Worm (Caenorhabditis elegans): Measurements from ENCODE around the gene srw-118.
"Not testable (repeated sequence)": the region's sequence is repeated elsewhere in the genome, so short reads cannot be mapped to it uniquely, and the experiment has no call there.

srw-118 gene

DNA sequence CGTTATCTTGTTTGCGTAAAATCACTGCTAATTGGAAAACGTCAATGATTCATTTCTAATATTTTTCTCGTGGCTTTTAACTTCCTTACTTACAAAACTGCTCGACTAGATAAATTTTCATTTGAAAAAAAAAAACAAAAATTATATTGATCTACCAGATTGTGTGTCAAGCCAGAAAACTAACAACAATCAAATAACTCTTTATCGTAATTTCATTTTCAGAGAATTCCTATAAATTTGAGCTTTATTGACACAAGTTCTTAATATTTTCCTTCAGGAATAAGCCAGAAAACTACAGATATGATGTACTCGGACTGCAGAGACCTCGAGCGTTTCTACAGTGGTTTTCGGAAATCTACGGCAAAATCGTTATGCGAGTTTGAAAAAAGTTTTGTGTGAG is 3.6 kb downstream of the srw-118 start, which contains the start of gene srw-124:
TSS of gene srw-124 (plus strand) at position 301 of the 400 bp plus-strand sequence.
- no peak for TF ChIP-seq unc-62 (GFP tag; optimal IDR thresholded peaks at IDR 0.05)

DNA sequence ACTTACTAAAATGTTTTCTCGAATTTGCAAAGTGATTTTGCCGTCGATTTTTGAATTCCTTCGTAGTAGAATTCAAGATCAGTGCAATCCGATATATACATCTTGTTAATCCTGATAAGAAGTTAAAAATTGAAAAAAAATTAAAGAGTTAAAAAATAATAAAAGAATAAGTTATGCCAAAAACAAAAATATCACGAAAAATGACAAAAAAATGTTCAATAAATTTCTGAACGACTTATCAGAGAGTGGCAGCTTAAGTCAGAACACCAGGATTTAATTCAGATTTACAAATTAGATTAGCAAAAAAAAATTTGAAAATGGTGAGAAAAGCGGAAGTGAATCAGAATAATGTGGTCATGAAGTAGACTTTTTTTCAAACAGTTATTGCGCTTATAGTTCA is 4.6 kb downstream of the srw-118 start, which contains the start of gene srw-123:
TSS of gene srw-123 (minus strand) at position 101 of the 400 bp plus-strand sequence.
- not testable (repeated sequence) for TF ChIP-seq unc-62 (GFP tag; optimal IDR thresholded peaks at IDR 0.05)

DNA sequence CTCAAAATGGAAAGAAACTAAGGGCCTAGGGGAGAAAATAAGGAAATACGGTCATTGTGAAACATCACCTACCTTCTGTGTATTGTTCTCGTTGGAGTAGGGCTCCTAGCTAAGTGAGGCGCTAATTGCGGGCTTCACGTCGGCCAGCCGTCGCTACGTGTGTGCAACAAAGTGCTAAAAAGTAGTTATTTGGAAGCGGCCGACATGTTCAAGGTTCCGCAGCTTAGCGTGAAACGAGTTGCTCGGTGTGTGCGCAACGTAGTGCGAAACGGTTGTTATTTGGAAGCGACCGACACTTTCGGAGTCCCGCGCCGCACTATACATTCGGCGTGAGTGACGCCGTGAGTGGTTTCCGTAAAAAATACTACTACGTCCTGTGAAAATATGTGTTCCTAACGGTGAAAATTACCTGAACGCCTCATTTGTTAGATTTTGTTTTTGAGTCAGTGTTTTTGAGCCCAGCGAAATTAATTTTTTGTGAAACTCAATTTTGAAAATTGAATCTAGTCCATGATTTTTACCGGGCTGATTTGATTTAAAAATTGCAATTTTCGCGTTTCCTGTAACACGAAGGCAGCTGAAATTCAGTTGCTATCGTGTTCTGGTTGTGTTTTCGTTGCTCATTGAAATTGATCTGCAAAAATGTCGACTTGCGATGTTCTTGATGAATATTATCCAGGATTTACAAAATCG is 8.4 kb downstream of the srw-118 start, which contains the start of gene srw-129:
TSS of gene srw-129 (plus strand) at position 643 of the 693 bp plus-strand sequence.
- no peak for TF ChIP-seq unc-62 (GFP tag; optimal IDR thresholded peaks at IDR 0.05)

DNA sequence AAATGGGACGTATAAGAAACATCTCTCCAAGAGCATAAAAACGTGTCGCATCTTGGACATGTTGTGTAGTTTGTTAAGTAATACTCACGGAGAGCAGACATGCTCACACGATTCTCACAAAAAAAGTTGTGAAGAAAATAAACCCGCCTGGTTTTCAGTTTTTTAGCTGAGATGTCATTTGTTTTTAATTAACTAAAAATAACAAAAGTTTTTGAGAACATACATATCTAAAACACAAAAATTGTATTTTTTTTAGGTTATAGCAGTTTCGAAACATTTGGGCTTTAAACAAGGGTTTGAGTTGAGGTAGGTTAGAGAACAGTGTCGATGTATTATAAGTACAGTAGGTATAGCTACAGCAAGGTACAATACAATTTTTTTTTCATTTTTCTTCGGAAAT is 15.1 kb downstream of the srw-118 start, which contains the start of gene srh-88:
TSS of gene srh-88 (minus strand) at position 101 of the 400 bp plus-strand sequence.
- no peak for TF ChIP-seq unc-62 (GFP tag; optimal IDR thresholded peaks at IDR 0.05)

DNA sequence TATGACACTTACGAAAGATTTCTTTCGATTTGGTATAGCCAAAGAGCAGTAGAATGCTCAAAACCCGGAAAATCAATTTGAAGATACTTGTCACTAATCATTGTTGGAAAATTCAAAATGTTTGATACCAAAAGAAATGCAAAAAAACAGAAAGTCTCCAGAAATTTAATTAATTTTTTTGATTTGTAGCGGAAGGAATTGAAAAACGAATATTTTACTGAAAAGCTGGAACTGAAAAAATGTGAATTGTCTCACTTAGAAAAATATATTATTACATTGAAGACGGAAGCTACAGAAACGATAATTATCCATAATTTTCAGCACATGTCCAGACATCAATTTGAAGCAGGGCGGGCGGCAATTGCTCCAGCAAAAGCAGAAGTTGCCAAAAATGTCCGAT is 16.9 kb downstream of the srw-118 start, which contains the start of gene srw-138:
TSS of gene srw-138 (minus strand) at position 101 of the 400 bp plus-strand sequence.
- no peak for TF ChIP-seq unc-62 (GFP tag; optimal IDR thresholded peaks at IDR 0.05)

DNA sequence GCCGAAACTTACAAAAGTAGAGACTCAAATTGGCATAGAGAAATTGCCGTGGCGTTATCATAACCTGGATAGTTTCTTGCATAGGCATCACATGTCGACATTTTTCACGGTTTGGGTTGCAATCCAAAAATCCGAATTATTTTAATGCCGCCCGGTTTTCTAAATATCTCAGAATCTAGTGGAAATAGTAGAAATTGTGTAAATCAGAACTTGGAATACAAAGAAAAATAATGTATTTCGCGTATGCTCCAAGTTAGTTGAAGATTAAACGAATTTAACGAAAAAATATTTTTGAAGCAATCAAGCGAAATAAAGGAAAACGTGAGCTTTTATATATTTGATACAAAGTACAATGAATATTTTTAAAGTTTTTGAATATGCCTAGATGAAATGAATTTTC is 19.0 kb downstream of the srw-118 start, which contains the start of gene srw-144:
TSS of gene srw-144 (minus strand) at position 101 of the 400 bp plus-strand sequence.
- no peak for TF ChIP-seq unc-62 (GFP tag; optimal IDR thresholded peaks at IDR 0.05)

DNA sequence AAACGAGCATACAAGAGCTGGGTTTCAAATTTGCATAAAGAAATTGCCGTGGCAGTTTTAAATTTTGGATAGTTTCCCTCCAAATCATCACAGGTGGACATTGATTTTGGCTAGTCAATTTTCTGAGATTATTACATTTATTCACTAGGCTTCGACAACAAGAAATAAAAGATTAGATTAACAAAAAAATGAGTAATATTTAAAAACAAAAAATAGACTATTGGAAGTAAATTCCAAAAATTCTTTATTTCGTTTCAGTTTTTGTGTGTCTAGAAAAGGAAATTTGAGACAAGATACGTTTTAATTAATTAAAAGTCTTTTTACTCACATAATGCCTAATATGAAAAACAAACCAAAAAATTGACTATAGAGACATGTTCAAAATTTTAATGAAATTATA is 21.7 kb downstream of the srw-118 start, which contains the start of gene srw-142:
TSS of gene srw-142 (minus strand) at position 101 of the 400 bp plus-strand sequence.
- TF ChIP-seq unc-62 (GFP tag; optimal IDR thresholded peaks at IDR 0.05) = no peak

DNA sequence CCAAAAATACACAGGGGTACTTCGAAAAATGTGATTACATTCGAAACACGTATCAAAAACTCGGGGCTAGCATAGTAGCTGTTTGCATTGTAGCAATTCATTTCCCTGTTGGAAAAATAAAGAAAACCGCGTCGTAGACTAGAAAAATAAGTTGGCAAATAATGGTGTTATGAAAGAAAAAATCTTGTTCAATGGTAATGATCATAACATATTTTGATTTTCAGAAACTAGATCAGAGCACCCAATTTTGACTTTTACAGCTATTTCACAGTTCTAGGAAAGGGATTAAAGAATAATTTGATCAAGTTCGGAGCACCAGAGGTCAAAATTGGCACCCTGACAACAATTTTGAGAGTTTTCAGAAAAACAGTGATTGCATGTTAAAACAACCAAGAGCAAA is 24.5 kb downstream of the srw-118 start, which contains the start of gene srh-248:
TSS of gene srh-248 (minus strand) at position 101 of the 400 bp plus-strand sequence.
- not testable (repeated sequence) for TF ChIP-seq unc-62 (GFP tag; optimal IDR thresholded peaks at IDR 0.05)

DNA sequence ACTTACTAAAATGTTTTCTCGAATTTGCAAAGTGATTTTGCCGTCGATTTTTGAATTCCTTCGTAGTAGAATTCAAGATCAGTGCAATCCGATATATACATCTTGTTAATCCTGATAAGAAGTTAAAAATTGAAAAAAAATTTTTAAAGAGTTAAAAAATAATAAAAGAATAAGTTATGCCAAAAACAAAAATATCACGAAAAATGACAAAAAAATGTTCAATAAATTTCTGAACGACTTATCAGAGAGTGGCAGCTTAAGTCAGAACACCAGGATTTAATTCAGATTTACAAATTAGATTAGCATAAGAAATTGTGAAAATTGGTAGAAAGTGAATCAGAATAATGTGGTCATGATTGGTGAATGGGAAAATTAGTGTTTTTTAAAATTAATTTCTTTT is 27.8 kb downstream of the srw-118 start, which contains the start of gene srw-122:
TSS of gene srw-122 (minus strand) at position 101 of the 400 bp plus-strand sequence.
- TF ChIP-seq unc-62 (GFP tag; optimal IDR thresholded peaks at IDR 0.05) = not testable (repeated sequence)

DNA sequence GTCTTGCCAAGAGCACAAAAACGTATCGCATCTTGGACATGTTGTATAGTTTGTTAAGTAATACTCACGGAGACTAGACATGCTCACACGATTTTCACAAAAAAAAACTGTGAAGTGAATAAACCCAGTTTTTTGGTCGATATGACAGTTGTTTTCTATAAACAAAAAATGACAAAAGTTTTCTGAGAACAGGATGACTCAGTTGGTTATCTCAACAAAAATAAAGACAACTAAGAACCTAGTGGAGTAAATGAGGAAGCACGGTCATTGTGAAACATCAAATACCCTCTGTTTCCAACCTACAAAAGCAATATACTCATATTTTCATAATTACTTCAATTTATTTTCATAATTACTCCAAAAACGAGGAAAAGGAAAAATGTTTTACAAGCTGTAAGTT is 34.3 kb downstream of the srw-118 start, which contains the start of gene srh-87:
TSS of gene srh-87 (minus strand) at position 101 of the 400 bp plus-strand sequence.
- no peak for TF ChIP-seq unc-62 (GFP tag; optimal IDR thresholded peaks at IDR 0.05)

DNA sequence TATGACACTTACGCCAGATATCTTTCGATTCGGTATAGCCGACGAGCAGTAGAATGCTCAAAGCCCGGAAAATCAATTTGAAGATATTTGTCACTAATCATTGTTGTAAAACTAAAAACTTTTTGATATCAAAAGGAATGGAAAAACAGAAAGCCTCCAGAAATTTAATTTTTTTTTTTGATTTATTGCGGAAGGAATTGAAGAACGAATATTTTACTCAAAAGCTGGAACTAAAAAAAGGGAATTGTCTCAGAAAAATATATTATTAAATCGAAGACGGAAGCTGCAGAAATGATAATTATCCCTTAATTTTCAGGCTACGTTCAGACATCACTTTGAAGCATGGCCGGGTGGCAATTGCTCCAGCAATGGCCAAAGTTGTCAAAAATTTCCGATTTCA is 36.0 kb downstream of the srw-118 start, which contains the start of gene srw-137:
TSS of gene srw-137 (minus strand) at position 101 of the 400 bp plus-strand sequence.
- TF ChIP-seq unc-62 (GFP tag; optimal IDR thresholded peaks at IDR 0.05) = no peak

DNA sequence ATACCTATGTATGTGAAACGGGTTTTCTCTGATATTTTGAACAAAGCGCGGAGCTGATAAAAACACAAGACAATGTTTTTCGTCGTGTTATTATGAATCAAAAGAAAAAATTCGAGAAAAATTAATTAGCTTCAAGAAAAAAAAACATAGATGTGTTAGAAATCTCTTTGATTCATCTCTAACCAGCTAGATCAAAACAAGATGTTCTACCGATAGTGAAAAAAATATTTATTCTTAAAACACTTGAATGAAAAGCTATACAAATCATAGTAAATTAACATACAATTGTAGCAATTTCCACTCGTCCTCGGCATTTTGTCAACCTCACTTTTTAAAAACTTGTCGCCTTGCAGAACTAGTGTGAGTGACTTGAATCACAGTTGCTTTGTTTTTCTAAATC is 37.6 kb downstream of the srw-118 start:
- TF ChIP-seq unc-62 (GFP tag; optimal IDR thresholded peaks at IDR 0.05) = no peak

DNA sequence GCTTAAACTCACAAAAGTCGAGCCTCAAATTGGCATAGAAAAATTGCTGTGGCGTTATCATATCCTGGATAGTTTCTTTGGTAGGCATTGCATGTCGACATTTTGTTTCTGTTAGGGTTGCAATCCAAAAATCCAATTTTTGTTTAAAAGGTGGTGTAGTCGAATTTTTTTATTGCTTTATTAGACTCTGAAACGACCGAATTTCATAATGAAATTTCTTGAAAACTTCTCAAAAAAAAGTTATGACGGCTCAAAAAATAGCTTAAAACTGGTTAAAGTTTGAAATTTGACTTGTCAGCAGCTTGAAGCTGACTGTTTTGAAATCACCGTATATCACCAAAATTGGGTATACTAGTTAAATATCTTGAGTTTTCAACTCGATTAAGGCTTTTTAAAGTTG is 38.5 kb downstream of the srw-118 start, which contains the start of gene srw-143:
TSS of gene srw-143 (minus strand) at position 101 of the 400 bp plus-strand sequence.
- no peak for TF ChIP-seq unc-62 (GFP tag; optimal IDR thresholded peaks at IDR 0.05)

DNA sequence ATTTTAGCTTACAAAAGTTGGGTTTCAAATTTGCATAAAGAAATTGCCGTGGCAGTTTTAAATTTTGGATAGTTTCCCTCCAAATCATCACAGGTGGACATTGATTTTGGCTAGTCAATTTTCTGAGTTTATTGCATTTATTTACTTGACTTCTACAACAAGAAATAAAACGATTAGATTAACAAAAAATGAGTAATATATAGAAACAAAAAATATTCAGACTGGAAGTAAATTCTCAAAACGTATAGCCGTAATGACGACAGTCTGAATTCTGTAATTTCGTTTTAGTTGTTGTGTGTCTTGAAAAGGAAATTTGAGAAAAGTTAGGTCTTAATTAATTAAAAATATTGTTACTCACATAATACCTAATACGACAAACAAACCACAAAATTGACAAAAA is 41.4 kb downstream of the srw-118 start, which contains the start of gene srw-141:
TSS of gene srw-141 (minus strand) at position 101 of the 400 bp plus-strand sequence.
- no peak for TF ChIP-seq unc-62 (GFP tag; optimal IDR thresholded peaks at IDR 0.05)

DNA sequence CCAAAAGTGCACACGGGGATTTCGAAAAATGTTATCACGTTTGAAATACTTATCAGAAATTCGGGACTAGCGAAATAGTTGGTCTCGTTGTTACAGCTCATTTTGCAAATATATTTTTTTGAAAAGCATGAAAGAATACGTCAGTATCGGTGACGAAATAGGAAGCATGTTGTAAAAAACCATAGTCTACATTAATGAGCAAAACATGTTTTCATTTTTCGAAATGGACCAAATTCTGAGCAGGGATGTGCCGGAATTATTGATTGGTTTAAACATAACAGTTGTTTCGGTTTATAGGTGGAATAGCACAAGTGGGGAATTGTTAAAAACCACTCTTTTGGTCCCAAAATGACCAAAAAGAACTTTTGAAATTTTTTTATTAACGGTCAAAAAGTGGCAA is 45.8 kb downstream of the srw-118 start, which contains the start of gene srh-247:
TSS of gene srh-247 (minus strand) at position 101 of the 400 bp plus-strand sequence.
- TF ChIP-seq unc-62 (GFP tag; optimal IDR thresholded peaks at IDR 0.05) = no peak

DNA sequence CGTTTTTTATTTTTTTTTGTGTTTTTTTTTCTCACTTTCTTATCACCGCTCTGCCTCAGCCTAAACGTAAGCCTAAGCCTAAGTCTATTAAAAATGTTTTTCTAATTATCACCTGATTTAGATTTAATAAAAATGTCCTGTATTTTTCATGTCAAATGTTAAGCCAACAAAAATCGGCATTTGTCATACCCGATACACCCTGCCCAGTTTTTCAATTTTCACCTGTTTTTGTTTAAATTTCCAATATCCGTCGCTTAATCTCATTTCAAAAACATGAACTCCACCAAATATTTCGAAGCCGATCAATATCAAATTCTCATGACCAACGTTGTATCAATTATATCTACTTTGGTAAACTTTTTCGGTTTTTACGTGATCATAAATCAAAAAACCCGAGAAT is 48.6 kb downstream of the srw-118 start, which contains the start of gene C31B8.1:
TSS of gene C31B8.1 (plus strand) at position 301 of the 400 bp plus-strand sequence.
- no peak for TF ChIP-seq unc-62 (GFP tag; optimal IDR thresholded peaks at IDR 0.05)

All from whole organism, dauer.